Fruit fly (Drosophila melanogaster) whole organism, prepupa: ENCODE data around the gene CG32668.
A peak's percentile ranks its signal among the peaks of the same experiment; 100 is the strongest.

Experiments used
- CG11762 ChIP-seq: fragments of 200-800 bp; sonication (Bioruptor generic); optimal IDR thresholded peaks from 3 replicates; lab custom pipeline; 2016; ENCODE audit warnings: missing biosample characterization, missing genetic modification characterization; ENCODE audit not compliant: insufficient read depth
- CG4318 ChIP-seq: fragments of 200-800 bp; sonication (Bioruptor generic); optimal IDR thresholded peaks from 3 replicates; lab custom pipeline; 2017; ENCODE audit warnings: missing biosample characterization, mild to moderate bottlenecking, missing genetic modification characterization
- CG6276 ChIP-seq: fragments of 200-800 bp; sonication (Bioruptor generic); optimal IDR thresholded peaks from 2 replicates; lab custom pipeline; 2017; ENCODE audit warnings: missing biosample characterization, mild to moderate bottlenecking, missing genetic modification characterization
- CG7368 ChIP-seq: fragments of 200-800 bp; sonication (Bioruptor generic); optimal IDR thresholded peaks from 3 replicates; lab custom pipeline; 2016; ENCODE audit warnings: missing biosample characterization, missing genetic modification characterization
- CG8319 ChIP-seq: fragments of 200-800 bp; sonication (Bioruptor generic); optimal IDR thresholded peaks from 3 replicates; lab custom pipeline; 2016; ENCODE audit warnings: missing biosample characterization, missing genetic modification characterization
- Eip78C ChIP-seq: fragments of 200-800 bp; sonication (Bioruptor generic); peaks from one replicate; lab custom pipeline; 2016; ENCODE audit warnings: missing biosample characterization, missing genetic modification characterization
- Ets96B ChIP-seq: fragments of 200-800 bp; optimal IDR thresholded peaks from 2 replicates; lab custom pipeline; 2019; ENCODE audit warnings: missing biosample characterization, mild to moderate bottlenecking, missing genetic modification characterization, moderate library complexity
- Gug ChIP-seq: fragments of 200-800 bp; sonication (Bioruptor generic); IDR thresholded peaks from 2 replicates; pipeline ENCODE4 v1.3.6; 2022; ENCODE audit warnings: missing biosample characterization, missing genetic modification characterization
- Hr38 ChIP-seq: sonication (Bioruptor generic); optimal IDR thresholded peaks from 2 replicates; lab custom pipeline; 2016; ENCODE audit warnings: missing biosample characterization, missing genetic modification characterization
- Hr4 ChIP-seq: fragments of 200-800 bp; sonication (Bioruptor generic); optimal IDR thresholded peaks from 3 replicates; lab custom pipeline; 2016; ENCODE audit warnings: missing biosample characterization, missing genetic modification characterization
- Sox15 ChIP-seq: fragments of 200-800 bp; sonication (Bioruptor generic); optimal IDR thresholded peaks from 3 replicates; lab custom pipeline; 2016; ENCODE audit warnings: missing biosample characterization, missing genetic modification characterization
- achi ChIP-seq: fragments of 200-800 bp; sonication (Bioruptor generic); optimal IDR thresholded peaks from 3 replicates; lab custom pipeline; 2016; ENCODE audit warnings: missing biosample characterization, missing genetic modification characterization
- cyc ChIP-seq: fragments of 200-800 bp; sonication (Bioruptor generic); optimal IDR thresholded peaks from 3 replicates; lab custom pipeline; 2016; ENCODE audit warnings: missing biosample characterization, missing genetic modification characterization
- fd59A ChIP-seq: fragments of 200-800 bp; sonication (Bioruptor generic); optimal IDR thresholded peaks from 2 replicates; lab custom pipeline; 2017; ENCODE audit warnings: missing biosample characterization, mild to moderate bottlenecking, missing genetic modification characterization, missing genetic modification reagents
- pdm3 ChIP-seq: fragments of 200-800 bp; sonication (Bioruptor generic); optimal IDR thresholded peaks from 3 replicates; lab custom pipeline; 2016; ENCODE audit warnings: missing biosample characterization, missing genetic modification characterization
- salr ChIP-seq, 2 experiments: fragments of 200-800 bp; sonication (Bioruptor generic); optimal IDR thresholded peaks; 3 replicates each; lab custom pipeline; 2016 to 2018; ENCODE audit warnings: missing biosample characterization in 2 of 2, missing genetic modification characterization in 2 of 2, mild to moderate bottlenecking in 1 of 2
- topi ChIP-seq: fragments of 200-800 bp; sonication (Bioruptor generic); optimal IDR thresholded peaks from 3 replicates; lab custom pipeline; 2016; ENCODE audit warnings: missing biosample characterization, missing genetic modification characterization

CG32668 gene

DNA sequence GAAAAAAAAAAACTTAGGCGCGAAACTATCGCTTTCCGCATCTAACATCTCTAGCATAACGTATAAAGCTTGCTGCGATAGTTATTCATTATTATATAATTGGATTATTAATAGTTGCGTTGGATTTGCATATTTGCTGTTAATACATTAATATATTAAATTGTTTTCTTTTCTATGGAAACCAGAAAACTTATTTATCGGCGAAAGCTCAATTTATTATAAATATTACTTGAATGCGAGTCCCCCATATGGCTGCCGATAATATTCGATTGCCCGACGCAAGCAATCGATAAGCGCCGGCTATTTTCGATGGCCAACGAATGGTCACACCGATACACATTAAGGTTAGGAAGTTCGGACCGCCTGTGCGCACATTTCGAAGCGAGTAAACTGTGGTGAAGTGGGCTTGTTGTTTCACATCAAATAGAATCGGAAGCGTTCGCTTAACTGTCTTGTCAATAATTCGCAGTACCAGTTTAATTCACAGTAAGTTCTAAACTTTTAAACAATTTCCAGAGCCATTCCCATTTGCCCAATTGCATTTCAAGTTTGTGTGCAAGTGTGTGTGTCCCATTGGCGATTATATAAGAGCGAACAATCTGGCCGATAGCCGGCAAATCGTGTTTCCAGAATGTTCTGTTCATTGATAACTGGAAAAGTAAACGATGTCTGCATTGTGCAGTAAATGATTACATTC is 51.3 kb downstream of the CG32668 start, which contains the start of gene Hsp60A (continued):
- TF ChIP-seq topi (GFP tag; lab: Kevin White, UChicago) (peak; percentile 35), CG8319 (no peak), Hr4 (peak; percentile 31), Ets96B (tag; lab: Kevin White, UChicago) (peak; percentile 52), Eip78C (GFP tag; lab: Kevin White, UChicago) (peak; percentile 78), CG4318 (GFP tag; lab: Kevin White, UChicago) (peak; percentile 20), cyc (GFP tag; lab: Kevin White, UChicago) (peak; percentile 15), Sox15 (GFP tag; lab: Kevin White, UChicago) (peak; percentile 14), salr (GFP tag; optimal IDR thresholded peaks at IDR 0.05; lab: Kevin White, UChicago) (peak in 1 of 2 experiments; percentile 31), Hr38 (GFP tag; lab: Kevin White, UChicago) (no peak), CG11762 (GFP tag; lab: Kevin White, UChicago) (no peak), CG6276 (GFP tag; lab: Kevin White, UChicago) (no peak), Gug (0 out of 2 replicates have a peak, but pooled peaks have one; percentile 15), CG7368 (GFP tag; lab: Kevin White, UChicago) (no peak), pdm3 (GFP tag; lab: Kevin White, UChicago) (peak; percentile 64), fd59A (no peak), achi (GFP tag; lab: Kevin White, UChicago) (peak; percentile 52)
